Worm (Caenorhabditis elegans) whole organism, L4 larva: ENCODE measurements around the gene F49C12.12.

ENCODE experiments used
- set-16 ChIP-seq: fragments of 200-800 bp; sonication (Bioruptor generic); IDR thresholded peaks from 2 replicates; pipeline ENCODE4 v1.3.6; 2022; ENCODE audit warnings: missing genetic modification reagents, missing genetic modification characterization, missing compliant biosample characterization
- unc-62 ChIP-seq, 3 experiments: fragments of 150-350 bp in 1 of 3; sonication (generic microtip); optimal IDR thresholded peaks in 2 of 3; peaks in 1 of 3; 1 replicate in 1 of 3; 2 replicates in 2 of 3; lab custom pipeline; 2014 to 2017; ENCODE audit warnings: missing biosample characterization in 3 of 3, missing genetic modification characterization in 3 of 3, missing genetic modification reagents in 3 of 3, missing genotype in 1 of 3

F49C12.12 gene

ce11 chrIV:9274008-9274529, 46.8 kb downstream of the F49C12.12 start, which contains the start of gene nmy-3:
Gene nmy-3, plus strand, starts transcription at chrIV:9274479.
- TF ChIP-seq set-16 (GFP tag; lab: Robert Waterston, UW): no peak
- TF ChIP-seq unc-62 (GFP tag; optimal IDR thresholded peaks at IDR 0.05 in 1 of 2; lab: Kevin White, UChicago): peak in 1 of 2 experiments; percentile 91
- no peak for TF ChIP-seq unc-62 (tag; optimal IDR thresholded peaks at IDR 0.05; lab: Kevin White, UChicago)
- TF ChIP-seq, all 104 proteins: peak for 1
